Fruit fly (Drosophila melanogaster): ENCODE data around the gene CG14609.

CG14609 gene

DNA sequence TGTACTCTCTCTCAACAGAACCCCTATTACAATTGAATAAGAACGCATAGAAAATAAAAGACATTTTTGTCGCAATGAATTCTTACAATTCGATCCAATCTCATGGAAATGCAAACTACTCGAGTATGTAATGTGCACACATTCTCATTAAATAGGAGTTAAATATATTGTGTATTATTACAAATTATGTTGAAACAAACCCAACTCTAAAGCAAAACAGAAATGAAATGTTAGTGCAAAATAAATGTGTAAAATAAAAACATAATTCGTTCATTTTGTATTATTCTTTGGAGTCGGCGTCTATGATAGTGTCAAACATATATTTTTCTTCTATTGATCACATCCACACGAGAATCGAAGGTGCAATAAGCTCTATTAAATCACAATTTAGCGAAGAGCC lies at the start of gene CG14609:
Gene CG14609, plus strand, starts transcription at position 301 of the 400 bp plus-strand sequence.
- TF ChIP-seq foxo (GFP tag; optimal IDR thresholded peaks at IDR 0.05), result no peak
- TF ChIP-seq Sp1 (GFP tag; optimal IDR thresholded peaks at IDR 0.05), result no peak
- no peak for TF ChIP-seq Rel (GFP tag; optimal IDR thresholded peaks at IDR 0.05)
- TF ChIP-seq Rel (tag; optimal IDR thresholded peaks at IDR 0.05), result no peak
- TF ChIP-seq Dfd (GFP tag; optimal IDR thresholded peaks at IDR 0.05), result no peak
- TF ChIP-seq h (GFP tag; optimal IDR thresholded peaks at IDR 0.05), result no peak
- no peak for TF ChIP-seq sv (GFP tag; optimal IDR thresholded peaks at IDR 0.05)

DNA sequence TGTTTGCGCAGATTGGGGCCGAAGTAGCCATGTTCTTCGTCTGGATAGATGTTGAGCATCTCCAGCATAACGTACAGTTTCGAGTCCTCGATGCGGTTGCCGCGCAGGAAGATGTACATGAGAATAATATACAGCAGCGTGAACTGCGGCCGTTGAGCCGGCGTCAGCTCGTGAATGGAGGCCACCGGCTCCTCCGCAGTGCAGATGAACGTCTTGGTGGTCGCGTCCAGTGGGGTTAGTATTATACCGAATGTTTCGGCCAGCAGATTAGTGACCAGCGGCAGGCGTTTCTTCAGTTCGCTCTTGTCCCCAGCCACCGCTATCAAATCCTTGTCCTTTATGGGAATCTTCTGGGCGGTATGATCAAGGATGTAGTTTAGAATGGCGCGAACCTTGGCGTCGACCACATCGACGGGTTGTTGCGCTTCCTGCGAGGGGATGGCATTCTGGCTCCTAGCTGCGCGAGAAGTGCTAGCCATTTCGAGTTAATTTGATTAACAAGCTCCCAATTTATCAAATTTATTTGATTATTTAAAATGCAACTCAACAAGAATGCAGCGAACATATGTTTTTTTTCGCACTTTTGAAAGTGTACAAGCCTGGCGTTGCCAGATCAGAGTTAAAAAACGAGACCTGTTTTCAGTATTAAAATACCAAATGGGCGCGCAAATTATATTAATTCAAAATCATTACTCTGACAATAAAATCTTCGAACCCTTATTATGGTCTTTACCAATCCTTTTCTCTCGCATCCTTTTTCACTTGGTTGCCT lies 46.0 kb upstream of the CG14609 start, which contains the start of gene MAGE:
Gene MAGE, minus strand, starts transcription at position 595 of the 772 bp plus-strand sequence.
- TF ChIP-seq Vsx2 (GFP tag; optimal IDR thresholded peaks at IDR 0.05; ENCODE audit: partially characterized antibody) (peak; percentile 22), Sp1 (GFP tag; optimal IDR thresholded peaks at IDR 0.05) (no peak)

DNA sequence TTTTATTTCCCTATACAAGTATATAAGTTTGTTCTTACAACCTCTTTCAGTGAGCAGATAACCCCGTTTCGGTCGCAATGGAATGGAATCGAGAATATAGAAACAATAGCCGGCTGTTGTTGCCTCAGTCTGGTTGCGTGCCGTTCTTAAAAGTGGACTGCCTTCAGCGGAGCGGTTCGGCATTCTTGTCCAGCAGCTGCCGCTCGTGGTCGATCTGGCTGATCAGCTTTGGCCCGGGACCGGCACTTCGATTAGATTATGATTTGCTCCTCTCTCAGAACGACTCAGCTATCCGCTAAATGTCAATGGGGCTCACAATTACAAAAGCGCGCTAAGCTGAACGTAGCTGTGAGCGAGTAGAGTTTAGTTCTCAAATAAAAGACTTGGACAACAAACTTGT lies 43.7 kb upstream of the CG14609 start:
- TF ChIP-seq br (GFP tag; optimal IDR thresholded peaks at IDR 0.05) (no peak), lola (GFP tag; optimal IDR thresholded peaks at IDR 0.05) (no peak), Jra (GFP tag; optimal IDR thresholded peaks at IDR 0.05) (no peak), jim (GFP tag; optimal IDR thresholded peaks at IDR 0.05) (no peak), pan (optimal IDR thresholded peaks at IDR 0.05) (no peak), N (GFP tag; optimal IDR thresholded peaks at IDR 0.05) (no peak), brk (GFP tag; optimal IDR thresholded peaks at IDR 0.05) (no peak), CG32264 (GFP tag; optimal IDR thresholded peaks at IDR 0.05) (no peak), woc (GFP tag; optimal IDR thresholded peaks at IDR 0.05) (no peak), rgr (GFP tag; optimal IDR thresholded peaks at IDR 0.05) (no peak), usp (GFP tag; optimal IDR thresholded peaks at IDR 0.05) (no peak), Myc (optimal IDR thresholded peaks at IDR 0.05) (no peak), dmrt93B (GFP tag; optimal IDR thresholded peaks at IDR 0.05) (no peak), GATAd (GFP tag; optimal IDR thresholded peaks at IDR 0.05) (no peak)

DNA sequence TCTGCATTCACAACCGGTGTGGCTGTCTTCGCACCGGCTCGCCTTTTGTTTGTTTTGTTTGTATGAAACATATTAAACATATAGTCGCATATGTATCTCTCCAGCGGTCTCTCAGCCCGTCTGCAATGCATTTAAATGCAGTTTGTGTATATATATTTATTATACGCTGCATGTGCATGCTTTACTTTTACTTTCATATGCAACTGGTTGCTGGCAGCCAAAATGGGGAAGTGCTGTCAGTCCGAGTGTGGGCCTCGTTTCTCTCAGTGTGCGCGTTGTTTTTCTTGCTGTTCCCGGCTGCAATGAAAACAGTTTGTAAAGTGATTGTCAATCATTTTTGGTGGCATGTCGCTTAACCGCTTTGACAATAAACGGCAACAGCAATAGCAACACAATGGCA lies 41.2 kb upstream of the CG14609 start:
- TF ChIP-seq dl (GFP tag; optimal IDR thresholded peaks at IDR 0.05; ENCODE audit: insufficient read depth in 1 of 2, partially characterized antibody in 2 of 2) (no peak), brk (GFP tag; optimal IDR thresholded peaks at IDR 0.05) (no peak), Dfd (GFP tag; optimal IDR thresholded peaks at IDR 0.05) (no peak), Hnf4 (GFP tag; optimal IDR thresholded peaks at IDR 0.05) (no peak), CG32264 (GFP tag; optimal IDR thresholded peaks at IDR 0.05) (no peak), Myc (optimal IDR thresholded peaks at IDR 0.05) (no peak), OdsH (GFP tag; optimal IDR thresholded peaks at IDR 0.05) (no peak), tai (GFP tag; optimal IDR thresholded peaks at IDR 0.05) (no peak), Jra (GFP tag; optimal IDR thresholded peaks at IDR 0.05) (no peak), Abd-B (GFP tag; optimal IDR thresholded peaks at IDR 0.05) (no peak)

DNA sequence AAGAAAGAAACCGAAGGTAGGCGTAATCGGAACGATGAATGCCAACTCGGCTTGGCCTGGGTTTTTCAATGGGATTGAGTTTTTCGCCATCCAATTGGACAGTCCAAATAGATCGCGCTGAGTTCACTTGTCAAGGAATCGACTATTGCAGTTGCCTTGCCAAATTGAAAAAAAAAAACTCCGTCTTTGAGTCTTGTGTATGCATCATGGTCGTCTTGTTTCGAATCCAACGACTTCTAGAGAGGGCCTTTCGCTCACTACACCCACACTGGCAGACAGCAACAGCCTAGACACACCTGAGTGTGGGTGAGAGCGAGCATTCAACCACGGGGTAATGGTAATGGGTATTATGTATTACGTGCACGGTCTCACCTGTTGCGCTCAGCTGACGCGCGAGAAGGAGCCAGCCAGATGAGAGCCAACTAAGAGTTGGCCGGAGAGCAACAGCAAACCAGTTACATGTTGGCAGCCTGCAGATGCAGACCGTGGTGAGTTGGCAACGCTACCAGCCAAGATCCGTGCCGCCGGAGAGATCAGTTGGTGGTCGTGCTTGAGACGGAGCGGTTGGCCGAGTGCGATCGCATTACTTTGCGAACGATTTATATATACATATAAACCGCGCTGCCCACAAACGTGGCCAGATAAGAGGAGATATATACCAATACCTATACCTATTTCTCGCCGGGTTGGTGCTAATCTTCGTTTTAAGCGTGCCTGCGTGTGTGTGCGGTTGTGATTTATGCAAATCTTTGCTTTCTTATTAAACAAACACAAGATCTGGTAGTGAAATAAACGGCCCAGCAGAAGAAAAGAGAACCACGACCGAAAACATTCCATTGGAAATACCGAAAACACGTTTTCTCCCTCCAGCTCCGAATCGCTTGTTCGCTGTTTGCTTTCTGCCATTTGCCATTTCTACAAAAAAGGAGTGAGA lies 38.1 kb upstream of the CG14609 start, which contains the start of gene sas:
Gene sas, plus strand, starts transcription at position 453 of the 934 bp plus-strand sequence.
- TF ChIP-seq jim (GFP tag; optimal IDR thresholded peaks at IDR 0.05), result no peak
- peak; percentile 9 for TF ChIP-seq br (GFP tag; optimal IDR thresholded peaks at IDR 0.05)
- TF ChIP-seq Sp1 (GFP tag; optimal IDR thresholded peaks at IDR 0.05), result peak; percentile 22
- TF ChIP-seq Myc (optimal IDR thresholded peaks at IDR 0.05), result no peak
- TF ChIP-seq Hr78 (GFP tag; optimal IDR thresholded peaks at IDR 0.05), result no peak
- TF ChIP-seq N (GFP tag; optimal IDR thresholded peaks at IDR 0.05), result no peak
- TF ChIP-seq foxo (GFP tag; optimal IDR thresholded peaks at IDR 0.05), result no peak
- peak; percentile 18 for TF ChIP-seq fru (GFP tag; optimal IDR thresholded peaks at IDR 0.05)
- TF ChIP-seq Rel (GFP tag; optimal IDR thresholded peaks at IDR 0.05), result no peak
- TF ChIP-seq Rel (tag; optimal IDR thresholded peaks at IDR 0.05), result peak; percentile 13
- TF ChIP-seq CG32264 (GFP tag; optimal IDR thresholded peaks at IDR 0.05), result no peak
- TF ChIP-seq rgr (GFP tag; optimal IDR thresholded peaks at IDR 0.05), result no peak
- peak; percentile 69 for TF ChIP-seq Vsx2 (GFP tag; optimal IDR thresholded peaks at IDR 0.05; ENCODE audit: partially characterized antibody)
- no peak for TF ChIP-seq OdsH (GFP tag; optimal IDR thresholded peaks at IDR 0.05)
- no peak for TF ChIP-seq Hnf4 (GFP tag; optimal IDR thresholded peaks at IDR 0.05)
- peak; percentile 62 for TF ChIP-seq CrebA (GFP tag; optimal IDR thresholded peaks at IDR 0.05; ENCODE audit: borderline replicate concordance)
- TF ChIP-seq Dif (GFP tag; optimal IDR thresholded peaks at IDR 0.05; ENCODE audit: partially characterized antibody), result peak; percentile 32
- no peak for TF ChIP-seq ey (GFP tag; optimal IDR thresholded peaks at IDR 0.05)
- TF ChIP-seq Hr83 (GFP tag; optimal IDR thresholded peaks at IDR 0.05; ENCODE audit: poor library complexity, severe bottlenecking), result no peak
- no peak for TF ChIP-seq Abd-B (GFP tag; optimal IDR thresholded peaks at IDR 0.05)
- TF ChIP-seq h (GFP tag; optimal IDR thresholded peaks at IDR 0.05), result peak; percentile 2
- TF ChIP-seq dl (GFP tag; optimal IDR thresholded peaks at IDR 0.05; ENCODE audit: insufficient read depth in 1 of 2, partially characterized antibody in 2 of 2), result peak in 1 of 2 experiments; percentile 58

Data from whole organism, wandering third instar larva.